Worm (Caenorhabditis elegans): ENCODE data around the gene taf-12.

DNA sequence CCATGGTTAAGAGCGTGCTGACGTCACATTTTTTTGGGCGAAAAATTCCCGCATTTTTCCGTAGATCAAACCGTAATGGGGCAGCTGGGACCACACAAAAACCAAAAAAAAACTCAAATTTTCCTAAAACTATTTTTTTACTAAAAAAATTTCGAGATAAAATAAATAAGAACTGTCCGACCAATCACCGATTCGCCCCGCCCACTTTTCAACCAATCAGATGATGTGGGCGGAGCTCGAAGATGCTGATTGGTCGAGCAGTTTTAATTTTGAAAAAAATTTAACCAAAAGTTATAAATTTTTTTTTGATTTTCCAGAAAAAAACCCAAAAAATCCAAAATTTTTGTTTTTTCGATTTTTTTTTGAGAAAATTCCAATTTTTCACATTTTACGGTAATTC is 30.9 kb upstream of the taf-12 start:
- no peak for TF ChIP-seq him-1 (tag; optimal IDR thresholded peaks at IDR 0.05)
- TF ChIP-seq dao-5 (tag; optimal IDR thresholded peaks at IDR 0.05) = no peak
- TF ChIP-seq W03F9.2 (tag; optimal IDR thresholded peaks at IDR 0.05) = no peak
